Worm (Caenorhabditis elegans): Measurements from ENCODE around the gene math-8.

- TF ChIP-seq nhr-11 (tag; optimal IDR thresholded peaks at IDR 0.05) (no peak), nhr-28 (tag; optimal IDR thresholded peaks at IDR 0.05) (no peak), ztf-11 (tag; optimal IDR thresholded peaks at IDR 0.05) (no peak), aly-2 (tag; optimal IDR thresholded peaks at IDR 0.05) (no peak), fkh-10 (GFP tag; optimal IDR thresholded peaks at IDR 0.05) (no peak), sea-2 (GFP tag; optimal IDR thresholded peaks at IDR 0.05) (no peak)
Observed at ce11 chrII:1870875-1871592, 17.9 kb downstream of the math-8 start, which contains the start of gene math-10.
